Worm (Caenorhabditis elegans): ENCODE results near the gene hpo-40.

The hpo-40 gene

DNA sequence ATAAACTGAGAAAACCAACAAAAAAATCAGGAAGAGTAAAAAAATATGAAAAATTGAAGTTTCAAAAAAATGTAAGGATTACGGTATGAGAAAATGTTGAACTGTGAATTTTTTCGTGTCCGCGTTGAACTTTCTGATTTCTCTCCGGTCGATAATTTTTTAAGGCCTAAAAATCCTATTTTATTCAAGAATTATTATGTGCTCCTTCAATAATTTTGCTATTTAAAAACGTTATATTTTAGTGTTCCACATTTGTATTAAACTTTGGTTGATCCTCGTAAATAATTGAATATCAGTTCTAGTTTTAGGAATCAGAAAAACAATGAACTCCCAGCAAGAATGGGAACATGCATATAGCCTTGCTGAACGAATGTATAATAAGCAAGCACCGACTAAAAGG lies at the start of gene hpo-40:
hpo-40 (plus strand) TSS at position 301 of the 400 bp plus-strand sequence.
- TF ChIP-seq klf-2 (GFP tag; conservative IDR thresholded peaks at IDR 0.05): no peak
- TF ChIP-seq flt-1 (GFP tag; IDR thresholded peaks at IDR 0.05): no peak
- no peak for TF ChIP-seq cog-1 (tag; optimal IDR thresholded peaks at IDR 0.05)
- TF ChIP-seq T22C8.4 (GFP tag; IDR thresholded peaks at IDR 0.05): no peak
- no peak for TF ChIP-seq ztf-29 (GFP tag; IDR thresholded peaks at IDR 0.05)
- TF ChIP-seq med-1 (GFP tag; optimal IDR thresholded peaks at IDR 0.05; ENCODE audit: insufficient read depth): no peak
- TF ChIP-seq tab-1 (GFP tag; IDR thresholded peaks at IDR 0.05): no peak
- no peak for TF ChIP-seq ref-1 (GFP tag; conservative IDR thresholded peaks at IDR 0.05)
- no peak for TF ChIP-seq ztf-23 (GFP tag; IDR thresholded peaks at IDR 0.05)

DNA sequence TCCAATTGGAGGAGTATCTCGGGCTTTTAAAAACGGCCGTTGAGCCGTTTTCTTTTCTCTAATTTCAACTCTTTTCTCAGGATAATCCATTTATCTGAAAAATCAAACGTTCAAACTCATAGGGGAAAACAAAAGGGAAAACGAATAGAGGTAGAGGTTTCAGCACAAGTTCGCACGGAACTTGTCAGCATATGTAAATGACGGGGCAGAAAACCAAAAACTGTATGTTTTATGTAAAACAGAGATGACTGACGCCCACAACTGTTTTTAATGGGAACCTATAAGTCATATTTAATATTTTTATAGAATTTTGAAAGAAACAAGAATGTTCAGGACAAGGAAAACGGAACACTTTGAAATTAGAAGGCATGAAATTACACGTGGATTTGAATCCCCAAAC lies 46.4 kb upstream of the hpo-40 start, which contains the start of gene C51E3.6:
C51E3.6 (minus strand) TSS at position 101 of the 400 bp plus-strand sequence.
- TF ChIP-seq flt-1 (GFP tag; IDR thresholded peaks at IDR 0.05): no peak

DNA sequence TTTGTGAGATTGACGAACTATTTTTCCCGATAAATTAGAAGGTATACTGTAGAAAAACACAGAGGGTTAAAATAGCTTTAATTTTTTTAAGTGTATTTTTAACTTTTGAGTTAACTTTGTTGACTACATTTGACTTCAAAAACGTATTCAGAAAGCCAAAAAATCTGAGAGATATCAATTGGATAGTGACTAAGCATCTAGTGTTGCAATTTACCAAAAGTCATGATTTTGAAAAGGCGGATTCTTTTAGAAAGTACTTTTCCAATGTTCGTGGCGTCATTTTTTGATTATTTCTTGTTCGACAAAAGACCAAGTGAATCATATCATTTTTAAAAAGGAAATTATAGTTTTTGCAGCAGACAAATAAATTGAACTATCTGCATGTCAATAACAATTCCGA lies 43.9 kb upstream of the hpo-40 start:
- TF ChIP-seq ztf-29 (GFP tag; IDR thresholded peaks at IDR 0.05): no peak
- TF ChIP-seq cog-1 (tag; optimal IDR thresholded peaks at IDR 0.05): no peak
- no peak for TF ChIP-seq ztf-23 (GFP tag; IDR thresholded peaks at IDR 0.05)
- no peak for TF ChIP-seq med-1 (GFP tag; optimal IDR thresholded peaks at IDR 0.05; ENCODE audit: insufficient read depth)

DNA sequence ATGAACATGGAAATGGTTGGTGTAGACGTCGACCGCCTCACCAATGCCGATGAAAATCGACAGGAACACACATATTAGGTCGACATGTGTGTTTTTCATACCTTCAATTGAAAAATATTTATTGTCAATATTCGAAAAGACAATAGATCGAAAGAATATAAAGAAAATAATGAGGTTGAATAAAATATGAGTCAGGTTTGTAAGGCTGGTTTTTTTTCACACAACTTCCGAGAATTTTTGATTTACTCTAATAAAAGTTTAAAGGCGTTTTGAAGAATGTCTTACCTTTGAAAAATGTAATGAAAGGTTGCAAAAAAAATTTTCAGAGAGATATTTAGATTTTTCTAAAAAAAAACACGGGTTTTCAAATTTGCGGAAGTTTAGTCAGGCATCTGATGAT lies 39.1 kb upstream of the hpo-40 start, which contains the start of gene egl-3:
egl-3 (minus strand) TSS at position 101 of the 400 bp plus-strand sequence.
- TF ChIP-seq flt-1 (GFP tag; IDR thresholded peaks at IDR 0.05): no peak
- no peak for TF ChIP-seq T22C8.4 (GFP tag; IDR thresholded peaks at IDR 0.05)
- no peak for TF ChIP-seq ref-1 (GFP tag; conservative IDR thresholded peaks at IDR 0.05)
- TF ChIP-seq cog-1 (tag; optimal IDR thresholded peaks at IDR 0.05): no peak
- no peak for TF ChIP-seq ztf-23 (GFP tag; IDR thresholded peaks at IDR 0.05)
- no peak for TF ChIP-seq med-1 (GFP tag; optimal IDR thresholded peaks at IDR 0.05; ENCODE audit: insufficient read depth)
- TF ChIP-seq ztf-29 (GFP tag; IDR thresholded peaks at IDR 0.05): no peak
- no peak for TF ChIP-seq tab-1 (GFP tag; IDR thresholded peaks at IDR 0.05)
- no peak for TF ChIP-seq klf-2 (GFP tag; conservative IDR thresholded peaks at IDR 0.05)

DNA sequence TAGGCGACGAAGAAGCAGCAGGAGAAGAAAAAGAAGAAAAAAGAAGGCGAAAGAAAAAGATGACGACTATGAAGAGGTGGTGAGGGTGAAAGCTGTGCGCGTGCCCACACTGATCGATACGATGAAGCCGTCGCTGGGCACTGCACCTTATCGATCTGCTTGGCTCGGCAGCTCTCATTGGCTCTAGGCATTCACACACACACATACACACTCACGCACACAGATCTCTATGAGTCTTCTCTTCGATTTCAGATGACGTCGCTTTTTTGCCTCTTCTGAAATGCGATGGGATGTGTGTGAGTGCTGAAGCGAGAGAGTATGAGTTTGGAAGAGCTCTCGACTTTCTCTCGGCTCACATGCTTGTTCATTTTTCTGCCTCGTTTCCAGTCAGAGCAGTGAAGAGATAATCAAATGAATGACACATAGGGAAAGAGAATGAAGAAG lies 38.1 kb upstream of the hpo-40 start:
- TF ChIP-seq T22C8.4 (GFP tag; IDR thresholded peaks at IDR 0.05) (peak; percentile 79), klf-2 (GFP tag; conservative IDR thresholded peaks at IDR 0.05) (no peak)

DNA sequence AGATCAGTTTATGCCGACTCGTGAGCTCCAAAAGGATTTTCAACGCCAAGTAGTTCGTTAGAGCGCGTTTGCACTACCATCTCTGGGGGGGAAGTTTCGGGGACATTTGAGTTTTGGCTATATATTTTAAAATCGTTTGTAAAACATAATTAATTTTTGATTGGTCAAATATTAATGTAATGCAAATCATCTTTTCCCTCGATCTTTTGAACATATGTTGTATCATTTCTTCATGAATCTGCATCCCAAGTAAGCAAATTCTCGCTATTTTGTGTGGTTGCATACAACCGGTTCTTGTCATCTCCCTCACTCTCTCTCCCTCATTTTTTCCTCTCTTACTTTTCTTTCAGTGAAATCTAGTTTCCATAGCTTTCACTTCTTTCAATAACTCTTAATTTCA lies 34.6 kb upstream of the hpo-40 start:
- TF ChIP-seq flt-1 (GFP tag; IDR thresholded peaks at IDR 0.05): no peak
- TF ChIP-seq cog-1 (tag; optimal IDR thresholded peaks at IDR 0.05): peak; percentile 46

DNA sequence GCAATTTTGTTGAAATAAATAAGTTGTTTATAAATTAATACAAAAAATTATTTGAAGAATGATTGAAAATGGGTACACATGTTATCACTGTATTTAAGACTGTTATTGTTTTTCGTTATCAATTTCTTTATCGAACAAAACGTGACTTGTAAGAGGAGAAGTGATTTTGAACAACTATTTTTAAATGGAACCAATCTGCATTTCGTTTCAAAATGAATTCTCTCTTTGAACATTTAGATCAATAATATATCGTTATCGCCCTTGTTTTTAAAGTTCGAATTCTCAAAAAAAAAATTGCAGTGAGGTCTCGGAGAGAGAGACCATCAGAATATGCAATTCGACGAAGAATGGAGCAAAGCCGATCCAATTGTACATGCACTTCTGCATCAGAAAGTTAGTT lies 33.5 kb upstream of the hpo-40 start, which contains the start of gene cul-5:
cul-5 (plus strand) TSS at position 301 of the 400 bp plus-strand sequence.
- TF ChIP-seq flt-1 (GFP tag; IDR thresholded peaks at IDR 0.05) (no peak), ztf-23 (GFP tag; IDR thresholded peaks at IDR 0.05) (no peak), ztf-29 (GFP tag; IDR thresholded peaks at IDR 0.05) (no peak), klf-2 (GFP tag; conservative IDR thresholded peaks at IDR 0.05) (no peak), ref-1 (GFP tag; conservative IDR thresholded peaks at IDR 0.05) (no peak), med-1 (GFP tag; optimal IDR thresholded peaks at IDR 0.05; ENCODE audit: insufficient read depth) (no peak), T22C8.4 (GFP tag; IDR thresholded peaks at IDR 0.05) (no peak), tab-1 (GFP tag; IDR thresholded peaks at IDR 0.05) (no peak), cog-1 (tag; optimal IDR thresholded peaks at IDR 0.05) (no peak)

DNA sequence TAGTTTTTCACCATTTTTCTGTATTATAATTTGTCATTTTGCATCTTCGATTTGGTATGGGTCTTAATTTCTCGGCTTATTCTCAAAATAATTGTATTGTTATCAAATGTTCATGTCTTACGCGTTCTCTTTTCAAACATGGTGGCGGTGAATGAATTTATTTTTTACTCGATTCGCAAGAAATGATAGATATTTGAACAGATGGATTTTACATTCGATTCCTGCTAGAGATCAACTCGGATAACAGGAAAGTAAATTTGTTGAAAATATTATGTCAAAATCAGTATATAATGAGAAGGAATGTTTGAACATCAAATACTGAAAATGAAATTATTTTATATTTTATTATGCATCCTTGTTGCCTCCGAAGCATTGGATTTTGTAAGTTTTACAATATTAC lies 29.7 kb upstream of the hpo-40 start, which contains the start of gene ZK856.4:
ZK856.4 (plus strand) TSS at position 301 of the 400 bp plus-strand sequence.
- no peak for TF ChIP-seq cog-1 (tag; optimal IDR thresholded peaks at IDR 0.05)
- TF ChIP-seq T22C8.4 (GFP tag; IDR thresholded peaks at IDR 0.05): no peak
- TF ChIP-seq flt-1 (GFP tag; IDR thresholded peaks at IDR 0.05): no peak
- no peak for TF ChIP-seq tab-1 (GFP tag; IDR thresholded peaks at IDR 0.05)
- TF ChIP-seq ztf-29 (GFP tag; IDR thresholded peaks at IDR 0.05): no peak
- TF ChIP-seq klf-2 (GFP tag; conservative IDR thresholded peaks at IDR 0.05): no peak
- TF ChIP-seq ref-1 (GFP tag; conservative IDR thresholded peaks at IDR 0.05): no peak
- TF ChIP-seq med-1 (GFP tag; optimal IDR thresholded peaks at IDR 0.05; ENCODE audit: insufficient read depth): no peak
- TF ChIP-seq ztf-23 (GFP tag; IDR thresholded peaks at IDR 0.05): no peak

DNA sequence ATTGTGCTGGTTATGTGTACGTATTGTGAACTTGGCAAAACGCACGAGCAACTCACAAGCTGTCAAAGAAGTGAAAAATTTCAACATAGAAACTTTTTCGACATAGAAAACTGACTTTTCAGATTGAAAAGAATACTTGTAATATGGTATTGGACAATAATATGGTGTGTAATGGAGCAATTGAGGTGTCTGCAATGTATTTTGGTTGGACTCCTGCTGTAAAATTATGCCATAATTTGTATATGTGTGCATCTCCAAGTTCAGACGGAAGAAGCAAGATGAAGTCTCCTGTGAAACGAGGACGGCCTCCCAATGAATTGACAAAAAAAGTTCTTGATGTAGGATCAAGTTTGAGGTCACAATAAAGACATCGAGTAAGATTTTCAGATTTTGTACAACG lies 28.9 kb upstream of the hpo-40 start:
- TF ChIP-seq ztf-23 (GFP tag; IDR thresholded peaks at IDR 0.05) (no peak), tab-1 (GFP tag; IDR thresholded peaks at IDR 0.05) (no peak), T22C8.4 (GFP tag; IDR thresholded peaks at IDR 0.05) (no peak), klf-2 (GFP tag; conservative IDR thresholded peaks at IDR 0.05) (no peak), ztf-29 (GFP tag; IDR thresholded peaks at IDR 0.05) (no peak), med-1 (GFP tag; optimal IDR thresholded peaks at IDR 0.05; ENCODE audit: insufficient read depth) (no peak), flt-1 (GFP tag; IDR thresholded peaks at IDR 0.05) (no peak), cog-1 (tag; optimal IDR thresholded peaks at IDR 0.05) (no peak), ref-1 (GFP tag; conservative IDR thresholded peaks at IDR 0.05) (no peak)

DNA sequence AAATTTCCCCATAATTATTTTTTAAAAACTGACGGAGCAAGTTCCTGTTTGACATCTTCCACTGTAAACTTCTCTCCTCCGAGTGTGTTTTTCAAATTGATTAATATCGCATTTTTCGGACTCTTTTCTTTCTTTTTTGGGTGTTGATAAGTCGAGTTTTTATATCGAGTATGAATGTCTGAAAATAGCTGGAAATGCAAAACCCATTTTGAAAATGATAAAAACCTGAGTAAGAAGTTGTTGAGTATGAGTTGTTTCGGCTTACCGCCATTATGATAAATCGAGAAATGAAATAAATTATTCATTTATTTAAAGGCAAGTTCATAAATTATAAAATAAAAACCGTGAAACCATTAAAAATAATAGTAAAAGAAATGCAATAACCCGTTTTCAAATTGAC lies 27.0 kb upstream of the hpo-40 start, which contains the start of gene ZK856.18:
ZK856.18 (minus strand) TSS at position 289 of the 400 bp plus-strand sequence.
- TF ChIP-seq klf-2 (GFP tag; conservative IDR thresholded peaks at IDR 0.05): no peak
- TF ChIP-seq med-1 (GFP tag; optimal IDR thresholded peaks at IDR 0.05; ENCODE audit: insufficient read depth): no peak
- TF ChIP-seq T22C8.4 (GFP tag; IDR thresholded peaks at IDR 0.05): no peak
- TF ChIP-seq ztf-29 (GFP tag; IDR thresholded peaks at IDR 0.05): no peak
- TF ChIP-seq tab-1 (GFP tag; IDR thresholded peaks at IDR 0.05): no peak
- TF ChIP-seq ztf-23 (GFP tag; IDR thresholded peaks at IDR 0.05): no peak
- TF ChIP-seq flt-1 (GFP tag; IDR thresholded peaks at IDR 0.05): no peak
- no peak for TF ChIP-seq ref-1 (GFP tag; conservative IDR thresholded peaks at IDR 0.05)
- no peak for TF ChIP-seq cog-1 (tag; optimal IDR thresholded peaks at IDR 0.05)

Data from whole organism, midembryonic.